Worm (Caenorhabditis elegans) whole organism, L4/young adult: Measurements from ENCODE around the gene F35E8.7.
"Not testable (repeated sequence)": the region's sequence is repeated elsewhere in the genome, so short reads cannot be mapped to it uniquely, and the experiment has no call there.

Source experiments
- W03F9.2 ChIP-seq: fragments of 150-350 bp; optimal IDR thresholded peaks from 2 replicates; lab custom pipeline; 2014; ENCODE audit warnings: missing biosample characterization, missing genetic modification characterization
- dao-5 ChIP-seq: sonication (generic microtip); optimal IDR thresholded peaks from 2 replicates; lab custom pipeline; 2016; ENCODE audit warnings: missing genotype, missing genetic modification characterization, moderate library complexity, missing compliant biosample characterization
- him-1 ChIP-seq: sonication (generic microtip); optimal IDR thresholded peaks from 2 replicates; lab custom pipeline; 2016; ENCODE audit warnings: missing genotype, missing genetic modification reagents, missing genetic modification characterization, missing compliant biosample characterization

The F35E8.7 gene

DNA sequence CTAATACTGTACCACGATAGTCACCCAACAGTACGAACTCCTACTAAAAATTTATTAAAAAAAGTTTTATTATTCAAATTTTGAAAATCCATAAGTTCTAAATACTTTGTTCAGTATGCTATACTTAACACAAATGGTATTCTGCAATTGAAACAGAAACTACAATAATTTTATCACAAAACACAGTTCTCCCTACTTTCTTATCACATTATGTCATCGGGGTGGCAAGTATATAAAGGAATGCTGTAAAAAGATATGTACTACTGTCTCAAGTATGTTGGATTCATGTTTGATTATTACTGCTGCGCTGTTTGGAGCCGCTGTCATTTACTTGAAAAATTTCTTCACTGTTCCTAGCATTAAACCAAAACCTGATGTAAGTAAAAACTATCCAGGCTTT lies 7.3 kb downstream of the F35E8.7 start, which contains the start of gene cdr-1:
TSS of gene cdr-1 (plus strand) at position 208 of the 400 bp plus-strand sequence.
- TF ChIP-seq W03F9.2 (tag; lab: Kevin White, UChicago): no peak
- no peak for TF ChIP-seq him-1 (tag; lab: Kevin White, UChicago)
- TF ChIP-seq dao-5 (tag; lab: Kevin White, UChicago): no peak

DNA sequence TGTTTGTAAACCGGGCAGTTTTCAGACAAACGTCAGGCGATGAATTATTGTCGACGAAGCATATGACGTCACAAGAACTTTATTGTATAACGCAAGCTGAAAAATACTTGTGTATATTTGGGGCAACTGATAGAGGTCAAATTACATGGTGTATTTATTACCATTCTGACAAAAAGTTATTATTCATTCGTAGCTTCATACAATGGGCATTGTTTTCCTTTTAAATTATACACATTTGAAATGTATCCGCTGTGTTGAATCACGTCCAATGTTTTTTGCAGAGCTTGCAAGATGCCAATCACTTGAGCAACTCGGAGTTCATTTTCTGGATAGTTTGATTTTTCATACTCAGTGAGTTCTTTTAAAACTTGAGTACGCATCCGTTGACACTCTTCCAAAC lies 9.2 kb downstream of the F35E8.7 start, which contains the start of gene F35E8.13:
TSS of gene F35E8.13 (plus strand) at position 301 of the 400 bp plus-strand sequence.
- TF ChIP-seq W03F9.2 (tag; lab: Kevin White, UChicago) (no peak), dao-5 (tag; lab: Kevin White, UChicago) (no peak), him-1 (tag; lab: Kevin White, UChicago) (no peak)

DNA sequence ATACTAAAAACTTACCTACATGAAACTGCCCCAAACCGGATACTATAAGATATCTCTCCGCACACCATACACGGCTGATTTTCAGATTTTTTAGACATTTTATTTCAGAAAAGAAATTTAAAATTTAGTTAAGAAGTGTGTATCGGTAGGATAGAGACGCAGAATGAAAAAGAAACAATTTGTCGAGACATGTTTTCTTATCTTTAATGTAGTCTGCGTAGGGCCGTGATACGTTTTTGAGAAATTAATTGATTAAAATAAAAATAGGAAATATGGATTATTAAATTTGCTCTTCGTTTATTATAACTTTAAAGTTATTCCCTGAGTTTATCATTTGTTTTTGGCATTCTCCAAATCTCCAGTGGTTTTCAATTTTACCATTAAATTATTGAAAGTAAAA lies 10.5 kb downstream of the F35E8.7 start, which contains the start of gene nhr-108:
TSS of gene nhr-108 (minus strand) at position 166 of the 400 bp plus-strand sequence.
- no peak for TF ChIP-seq W03F9.2 (tag; lab: Kevin White, UChicago)
- TF ChIP-seq dao-5 (tag; lab: Kevin White, UChicago): no peak
- TF ChIP-seq him-1 (tag; lab: Kevin White, UChicago): no peak

DNA sequence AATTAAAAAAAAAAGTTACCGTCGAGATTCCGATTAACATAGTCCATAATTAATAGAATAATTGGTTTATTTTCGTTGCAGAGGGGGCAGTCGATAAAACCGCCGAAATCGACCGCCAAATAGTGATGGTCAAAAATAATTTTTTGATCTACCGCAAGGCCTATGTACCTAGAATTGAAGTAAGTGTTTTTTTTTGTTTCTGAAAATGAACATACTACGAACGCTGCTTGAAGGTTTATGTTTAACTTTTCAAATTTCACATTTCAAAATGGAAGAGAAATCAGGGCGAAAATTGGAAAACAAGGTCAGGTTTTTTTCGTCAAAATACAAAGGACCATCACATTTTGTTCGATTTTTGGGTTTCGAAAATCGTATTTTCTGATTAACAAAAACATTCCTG lies 14.5 kb downstream of the F35E8.7 start, which contains the start of gene pzf-1:
TSS of gene pzf-1 (minus strand) at position 101 of the 400 bp plus-strand sequence.
- TF ChIP-seq dao-5 (tag; lab: Kevin White, UChicago): no peak
- no peak for TF ChIP-seq W03F9.2 (tag; lab: Kevin White, UChicago)
- no peak for TF ChIP-seq him-1 (tag; lab: Kevin White, UChicago)

DNA sequence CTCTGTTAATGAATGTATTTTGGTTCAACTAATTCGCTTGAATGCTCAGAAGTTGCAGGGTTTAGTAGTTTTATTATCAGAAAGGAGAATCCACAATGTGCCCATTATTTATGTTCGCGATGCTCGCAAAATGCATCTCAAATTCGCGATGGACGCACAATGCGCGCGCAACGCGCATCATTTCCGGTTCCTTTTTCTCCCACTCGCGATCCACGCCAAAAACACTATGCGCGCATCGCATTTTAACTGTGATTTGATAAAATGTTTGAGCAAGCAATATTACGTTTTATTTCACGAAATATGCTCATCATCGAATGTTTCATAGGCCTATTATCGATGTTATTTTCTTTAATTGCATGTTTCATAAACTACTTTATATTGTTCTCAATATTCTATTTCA lies 16.1 kb downstream of the F35E8.7 start, which contains the start of gene srbc-77:
TSS of gene srbc-77 (plus strand) at position 301 of the 400 bp plus-strand sequence.
- TF ChIP-seq him-1, dao-5, W03F9.2 (tag; lab: Kevin White, UChicago): not testable (repeated sequence)

DNA sequence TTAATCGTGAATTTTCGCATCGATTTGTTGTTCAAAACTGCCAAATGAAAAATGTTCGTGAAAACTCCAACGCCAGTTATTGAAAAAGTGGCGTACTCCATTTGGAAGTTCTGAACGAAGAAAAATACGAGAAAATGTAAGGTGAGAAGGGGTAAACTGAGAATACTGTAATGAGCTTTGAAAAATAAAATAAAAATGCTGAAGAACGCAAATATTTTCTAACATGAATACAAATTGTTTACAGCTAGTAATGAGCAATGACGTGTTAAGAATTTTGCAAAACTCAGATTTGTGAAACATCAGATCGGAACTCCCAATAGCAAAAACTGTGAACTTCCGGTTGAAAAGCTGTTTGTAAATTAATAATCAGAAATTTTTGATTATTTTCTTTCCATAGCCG lies 18.6 kb downstream of the F35E8.7 start, which contains the start of gene srw-26:
TSS of gene srw-26 (minus strand) at position 101 of the 400 bp plus-strand sequence.
- TF ChIP-seq him-1 (tag; lab: Kevin White, UChicago): no peak
- TF ChIP-seq dao-5 (tag; lab: Kevin White, UChicago): no peak
- TF ChIP-seq W03F9.2 (tag; lab: Kevin White, UChicago): no peak

DNA sequence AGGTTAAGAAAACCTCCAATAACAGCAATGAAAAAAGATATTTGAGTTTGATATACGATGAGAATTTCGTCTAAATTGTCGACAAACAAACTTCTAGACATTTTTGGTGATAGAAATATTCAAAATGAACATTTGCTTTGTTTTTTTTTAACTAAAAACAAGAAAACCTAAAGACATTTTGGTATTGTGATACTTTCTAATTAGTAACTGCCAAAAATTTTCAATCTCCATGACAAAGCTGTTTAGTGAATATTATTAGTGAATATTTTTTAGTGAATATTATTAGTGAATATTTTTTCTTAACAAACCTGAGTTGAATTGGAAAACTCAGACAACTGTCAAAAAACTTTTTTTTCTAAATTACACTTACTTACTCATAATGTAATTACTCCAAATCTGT lies 26.4 kb downstream of the F35E8.7 start, which contains the start of gene srw-55:
TSS of gene srw-55 (minus strand) at position 101 of the 400 bp plus-strand sequence.
- no peak for TF ChIP-seq W03F9.2 (tag; lab: Kevin White, UChicago)
- no peak for TF ChIP-seq him-1 (tag; lab: Kevin White, UChicago)
- TF ChIP-seq dao-5 (tag; lab: Kevin White, UChicago): no peak

DNA sequence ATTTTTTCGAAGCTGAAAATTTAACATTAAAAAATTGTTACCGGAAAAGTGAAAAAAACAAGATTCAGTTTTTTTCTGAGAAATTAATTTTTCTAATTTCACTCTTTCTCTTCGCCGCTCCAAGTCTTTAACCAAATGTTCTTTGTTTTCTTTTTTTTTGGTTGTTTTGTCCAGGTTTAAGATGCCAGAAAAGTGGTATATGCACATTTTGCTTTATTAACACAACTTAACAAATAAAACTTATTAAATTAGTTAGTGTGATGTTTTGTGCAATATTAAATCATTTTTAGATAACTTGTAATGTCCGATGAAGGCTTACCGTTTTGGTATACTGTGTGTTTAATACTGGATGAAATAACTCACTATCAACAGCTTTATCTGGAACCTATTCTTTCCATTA lies 29.3 kb downstream of the F35E8.7 start, which contains the start of gene srw-53:
TSS of gene srw-53 (plus strand) at position 301 of the 400 bp plus-strand sequence.
- no peak for TF ChIP-seq him-1 (tag; lab: Kevin White, UChicago)
- TF ChIP-seq dao-5 (tag; lab: Kevin White, UChicago): no peak
- no peak for TF ChIP-seq W03F9.2 (tag; lab: Kevin White, UChicago)

DNA sequence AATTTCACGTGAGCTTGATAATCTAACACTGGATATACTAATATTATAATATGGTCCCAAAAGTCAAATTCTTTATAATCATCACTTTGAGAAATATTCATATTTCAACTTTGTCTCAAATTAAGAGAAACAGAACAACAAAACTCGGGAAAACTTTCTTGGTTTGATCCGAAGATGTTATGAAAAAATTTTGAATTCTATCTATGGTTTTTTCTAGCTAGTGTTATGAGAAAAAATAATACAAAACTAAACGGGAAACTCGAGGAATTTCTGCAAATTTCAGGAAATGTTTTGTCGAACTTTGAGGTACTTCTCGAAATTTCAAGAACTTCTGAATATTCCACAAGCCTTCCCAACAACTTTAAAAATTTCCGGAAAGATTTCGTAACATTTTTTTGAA lies 37.1 kb downstream of the F35E8.7 start, which contains the start of gene srw-59:
TSS of gene srw-59 (minus strand) at position 101 of the 400 bp plus-strand sequence.
- no peak for TF ChIP-seq him-1 (tag; lab: Kevin White, UChicago)
- TF ChIP-seq W03F9.2 (tag; lab: Kevin White, UChicago): no peak
- no peak for TF ChIP-seq dao-5 (tag; lab: Kevin White, UChicago)

DNA sequence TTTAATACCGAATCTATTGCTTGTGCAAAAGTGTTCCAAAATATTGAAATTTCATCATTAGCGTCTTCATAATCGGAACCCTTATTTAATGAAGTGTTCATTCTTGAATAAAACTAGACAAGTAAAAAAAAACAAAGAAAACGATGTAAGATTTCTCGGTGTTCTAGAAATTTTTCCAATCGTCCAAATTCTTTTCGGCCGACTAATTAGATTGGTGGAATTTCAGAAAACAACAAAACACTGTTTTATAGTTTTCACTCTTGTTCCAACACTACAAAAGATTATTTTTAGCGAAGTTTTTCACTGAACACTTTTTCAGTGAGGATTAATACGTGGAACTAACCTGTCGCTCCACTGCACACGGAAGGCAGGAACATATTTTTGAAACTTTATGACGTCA lies 38.9 kb downstream of the F35E8.7 start, which contains the start of gene srw-56:
TSS of gene srw-56 (minus strand) at position 101 of the 400 bp plus-strand sequence.
- no peak for TF ChIP-seq him-1 (tag; lab: Kevin White, UChicago)
- no peak for TF ChIP-seq W03F9.2 (tag; lab: Kevin White, UChicago)
- TF ChIP-seq dao-5 (tag; lab: Kevin White, UChicago): no peak

DNA sequence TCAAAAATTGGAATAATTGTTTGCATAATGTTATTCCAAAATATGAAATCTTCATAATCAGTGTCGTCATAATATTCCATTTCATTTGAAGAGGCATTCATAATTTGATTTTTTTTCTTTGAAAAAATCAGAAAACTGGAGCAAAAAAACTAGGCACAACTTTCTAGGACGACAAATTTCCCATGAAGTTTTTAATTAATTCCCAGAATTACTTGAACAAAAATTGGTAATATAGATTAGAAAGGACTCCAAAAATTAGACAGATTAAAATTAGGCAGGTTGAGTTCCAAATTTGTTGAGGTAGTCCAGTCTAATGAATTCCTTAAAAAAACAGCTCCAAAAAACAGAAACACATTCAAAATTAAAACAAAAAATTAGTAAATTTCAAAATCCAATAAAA lies 41.1 kb downstream of the F35E8.7 start, which contains the start of gene srw-57:
TSS of gene srw-57 (minus strand) at position 101 of the 400 bp plus-strand sequence.
- TF ChIP-seq dao-5 (tag; lab: Kevin White, UChicago) (no peak), him-1 (tag; lab: Kevin White, UChicago) (no peak), W03F9.2 (tag; lab: Kevin White, UChicago) (no peak)

DNA sequence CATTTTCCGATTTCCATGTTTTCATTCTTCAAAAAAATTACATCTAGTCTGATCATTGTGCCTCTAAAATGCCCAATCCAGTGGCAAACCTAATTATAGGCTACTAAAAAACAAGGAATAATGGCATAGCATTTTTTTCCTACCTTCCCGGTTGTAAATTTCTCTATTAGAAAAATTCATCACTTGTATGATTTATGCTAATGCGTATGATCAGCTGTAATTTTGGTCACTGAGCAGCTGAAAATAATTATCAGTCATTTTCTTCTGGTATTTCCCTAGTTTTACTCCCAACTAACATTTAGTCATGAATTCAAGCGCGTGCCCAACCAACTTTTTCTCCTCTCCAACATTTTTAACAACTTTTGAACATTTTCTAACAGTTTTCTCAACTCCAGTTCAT lies 41.7 kb downstream of the F35E8.7 start, which contains the start of gene srh-186:
TSS of gene srh-186 (plus strand) at position 301 of the 400 bp plus-strand sequence.
- no peak for TF ChIP-seq W03F9.2 (tag; lab: Kevin White, UChicago)

DNA sequence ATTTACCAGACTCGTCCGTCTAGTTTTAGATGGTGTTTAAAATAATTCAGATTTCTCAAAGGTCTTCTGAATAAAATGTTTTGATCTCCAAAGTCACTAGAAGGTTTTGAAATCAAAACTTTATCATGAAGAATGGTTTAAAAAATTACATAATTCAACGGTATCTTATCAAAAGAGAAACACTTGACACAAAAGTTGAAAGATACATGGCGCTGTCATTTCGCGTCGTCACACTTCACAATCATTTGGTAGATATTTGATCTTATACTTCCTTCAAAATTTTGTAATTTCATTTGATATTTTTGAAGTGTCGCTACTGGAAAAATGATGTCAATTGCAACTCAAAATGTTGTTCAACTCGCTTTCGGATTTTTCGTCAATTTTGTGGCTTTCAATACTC lies 43.3 kb downstream of the F35E8.7 start, which contains the start of gene F36G9.3:
TSS of gene F36G9.3 (plus strand) at position 301 of the 400 bp plus-strand sequence.
- TF ChIP-seq W03F9.2 (tag; lab: Kevin White, UChicago) (no peak), him-1 (tag; lab: Kevin White, UChicago) (no peak), dao-5 (tag; lab: Kevin White, UChicago) (no peak)
